Worm (Caenorhabditis elegans) whole organism, young adult: ENCODE results near the gene sru-24.

Experiments used
- C06A6.2 ChIP-seq: fragments of 200-800 bp; sonication (Bioruptor generic); conservative IDR thresholded peaks from 2 replicates; pipeline ENCODE4 v1.3.6; 2022; ENCODE audit warnings: missing genetic modification characterization, missing compliant biosample characterization
- F10E7.11 ChIP-seq: sonication (generic microtip); optimal IDR thresholded peaks from 2 replicates; lab custom pipeline; 2017; ENCODE audit warnings: mild to moderate bottlenecking, missing genetic modification characterization, moderate library complexity, missing compliant biosample characterization
- F22D6.2 ChIP-seq: sonication (generic microtip); optimal IDR thresholded peaks from 2 replicates; lab custom pipeline; 2016; ENCODE audit warnings: mild to moderate bottlenecking, missing genetic modification characterization, missing compliant biosample characterization
- F23B12.7 ChIP-seq: sonication (generic microtip); optimal IDR thresholded peaks from 2 replicates; lab custom pipeline; 2017; ENCODE audit warnings: missing genetic modification characterization, mild to moderate bottlenecking, missing compliant biosample characterization, antibody characterized with exemption, moderate library complexity; ENCODE audit not compliant: insufficient read depth
- F33H1.4 ChIP-seq: fragments of 200-800 bp; sonication (Bioruptor generic); IDR thresholded peaks from 2 replicates; pipeline ENCODE4 v1.3.6; 2022; ENCODE audit warnings: missing genetic modification reagents, missing genetic modification characterization, missing compliant biosample characterization
- F49E8.2 ChIP-seq: sonication (generic microtip); optimal IDR thresholded peaks from 3 replicates; lab custom pipeline; 2017; ENCODE audit warnings: missing genetic modification characterization, mild to moderate bottlenecking, missing compliant biosample characterization, antibody characterized with exemption, moderate library complexity; ENCODE audit not compliant: insufficient read depth
- F52B5.7 ChIP-seq: sonication (generic microtip); optimal IDR thresholded peaks from 2 replicates; lab custom pipeline; 2016; ENCODE audit warnings: mild to moderate bottlenecking, missing genetic modification characterization, missing compliant biosample characterization
- F55B11.4 ChIP-seq: sonication (generic microtip); optimal IDR thresholded peaks from 2 replicates; lab custom pipeline; 2016; ENCODE audit warnings: missing compliant biosample characterization, missing genetic modification characterization, borderline replicate concordance; ENCODE audit not compliant: insufficient read depth
- F57C9.4 ChIP-seq: sonication (generic microtip); optimal IDR thresholded peaks from 2 replicates; lab custom pipeline; 2017; ENCODE audit warnings: mild to moderate bottlenecking, missing genetic modification characterization, missing compliant biosample characterization
- T26A5.8 ChIP-seq: sonication (generic microtip); optimal IDR thresholded peaks from 2 replicates; lab custom pipeline; 2016; ENCODE audit warnings: missing genetic modification characterization, missing compliant biosample characterization
- Y53G8AR.9 ChIP-seq: fragments of 200-800 bp; sonication (Bioruptor generic); conservative IDR thresholded peaks from 2 replicates; pipeline ENCODE4 v1.3.6; 2022; ENCODE audit warnings: missing genetic modification reagents, missing genetic modification characterization, missing compliant biosample characterization
- Y56A3A.18 ChIP-seq: fragments of 200-800 bp; sonication (Bioruptor generic); IDR thresholded peaks from 2 replicates; pipeline ENCODE4 v1.3.6; 2022; ENCODE audit warnings: missing genetic modification reagents, missing genetic modification characterization, missing compliant biosample characterization
- Y79H2A.3 ChIP-seq: fragments of 200-800 bp; sonication (Bioruptor generic); conservative IDR thresholded peaks from 2 replicates; pipeline ENCODE4 v1.3.6; 2022; ENCODE audit warnings: missing genetic modification reagents, missing genetic modification characterization, missing compliant biosample characterization
- aptf-3 ChIP-seq: fragments of 200-800 bp; sonication (Bioruptor generic); IDR thresholded peaks from 2 replicates; pipeline ENCODE4 v1.3.6; 2022; ENCODE audit warnings: missing genetic modification characterization, missing compliant biosample characterization
- athp-1 ChIP-seq: sonication (generic microtip); optimal IDR thresholded peaks from 2 replicates; lab custom pipeline; 2017; ENCODE audit warnings: mild to moderate bottlenecking, missing genetic modification characterization, missing compliant biosample characterization
- bed-1 ChIP-seq: fragments of 200-800 bp; sonication (Bioruptor generic); IDR thresholded peaks from 2 replicates; pipeline ENCODE4 v1.3.6; 2022; ENCODE audit warnings: missing genetic modification reagents, missing genetic modification characterization, missing compliant biosample characterization
- ccch-3 ChIP-seq: fragments of 200-800 bp; sonication (Bioruptor generic); optimal IDR thresholded peaks from 2 replicates; lab custom pipeline; 2018; ENCODE audit warnings: mild to moderate bottlenecking, missing genetic modification characterization, missing compliant biosample characterization
- cebp-1 ChIP-seq, 2 experiments: fragments of 200-800 bp in 1 of 2; sonication (Bioruptor generic) in 1 of 2; sonication (generic microtip) in 1 of 2; IDR thresholded peaks in 1 of 2; optimal IDR thresholded peaks in 1 of 2; 2 replicates each; pipeline versions ENCODE4 v1.3.6 to Lab custom; 2017 to 2022; ENCODE audit warnings: missing compliant biosample characterization in 2 of 2, missing genetic modification characterization in 2 of 2, mild to moderate bottlenecking in 1 of 2, missing genetic modification reagents in 1 of 2, moderate library complexity in 1 of 2
- egl-44 ChIP-seq: fragments of 200-800 bp; sonication (Bioruptor generic); IDR thresholded peaks from 2 replicates; pipeline ENCODE4 v1.3.6; 2022; ENCODE audit warnings: missing genetic modification reagents, missing genetic modification characterization, missing compliant biosample characterization
- fkh-3 ChIP-seq: sonication (generic microtip); optimal IDR thresholded peaks from 2 replicates; lab custom pipeline; 2016; ENCODE audit warnings: mild to moderate bottlenecking, missing genetic modification characterization, missing compliant biosample characterization
- hlh-12 ChIP-seq: sonication (generic microtip); optimal IDR thresholded peaks from 2 replicates; lab custom pipeline; 2016; ENCODE audit warnings: missing genetic modification characterization, missing compliant biosample characterization
- hmg-1.2 ChIP-seq: fragments of 200-800 bp; sonication (Bioruptor generic); IDR thresholded peaks from 2 replicates; pipeline ENCODE4 v1.3.6; 2022; ENCODE audit warnings: missing genetic modification reagents, missing genetic modification characterization, missing compliant biosample characterization
- lin-26 ChIP-seq: fragments of 200-800 bp; sonication (Bioruptor generic); IDR thresholded peaks from 2 replicates; pipeline ENCODE4 v1.3.6; 2022; ENCODE audit warnings: missing genetic modification reagents, missing genetic modification characterization, missing compliant biosample characterization
- lsl-1 ChIP-seq: fragments of 200-800 bp; sonication (Bioruptor generic); optimal IDR thresholded peaks from 2 replicates; lab custom pipeline; 2018; ENCODE audit warnings: mild to moderate bottlenecking, missing genetic modification characterization, moderate library complexity, missing compliant biosample characterization
- lsy-27 ChIP-seq: sonication (generic microtip); optimal IDR thresholded peaks from 2 replicates; lab custom pipeline; 2017; ENCODE audit warnings: missing genetic modification characterization, mild to moderate bottlenecking, missing compliant biosample characterization, antibody characterized with exemption, missing genotype, borderline replicate concordance; ENCODE audit not compliant: insufficient read depth
- madf-6 ChIP-seq: fragments of 200-800 bp; sonication (Bioruptor generic); IDR thresholded peaks from 2 replicates; pipeline ENCODE4 v1.3.6; 2022; ENCODE audit warnings: missing genetic modification reagents, missing genetic modification characterization, missing compliant biosample characterization
- nfya-2 ChIP-seq: fragments of 200-800 bp; sonication (Bioruptor generic); IDR thresholded peaks from 2 replicates; pipeline ENCODE4 v1.3.6; 2022; ENCODE audit warnings: missing genetic modification reagents, missing genetic modification characterization, missing compliant biosample characterization
- sdz-38 ChIP-seq: sonication (generic microtip); optimal IDR thresholded peaks from 2 replicates; lab custom pipeline; 2016; ENCODE audit warnings: missing genotype, missing genetic modification characterization, missing compliant biosample characterization
- snpc-3.4 ChIP-seq: sonication (generic microtip); optimal IDR thresholded peaks from 2 replicates; lab custom pipeline; 2017; ENCODE audit warnings: missing genetic modification characterization, mild to moderate bottlenecking, missing compliant biosample characterization, antibody characterized with exemption, moderate library complexity, missing genotype, missing genetic modification reagents
- somi-1 ChIP-seq: fragments of 200-800 bp; sonication (Bioruptor generic); optimal IDR thresholded peaks from 2 replicates; lab custom pipeline; 2018; ENCODE audit warnings: mild to moderate bottlenecking, missing genetic modification characterization, missing compliant biosample characterization
- tbp1 ChIP-seq: fragments of 200-800 bp; sonication (Bioruptor generic); optimal IDR thresholded peaks from 2 replicates; lab custom pipeline; 2018; ENCODE audit warnings: mild to moderate bottlenecking, missing genetic modification characterization, missing compliant biosample characterization
- unc-62 ChIP-seq: fragments of 150-350 bp; optimal IDR thresholded peaks from 2 replicates; lab custom pipeline; 2014; ENCODE audit warnings: missing biosample characterization, missing genetic modification reagents, missing genetic modification characterization
- ztf-25 ChIP-seq: fragments of 200-800 bp; sonication (Bioruptor generic); IDR thresholded peaks from 2 replicates; pipeline ENCODE4 v1.3.6; 2022; ENCODE audit warnings: missing genetic modification reagents, missing genetic modification characterization, missing compliant biosample characterization

sru-24 gene

ce11 chrV:695914-696313, 24.7 kb upstream of the sru-24 start, which contains the start of gene srj-52:
srj-52 (minus strand) TSS chrV:696014.
- TF ChIP-seq snpc-3.4 (tag; lab: Kevin White, UChicago) (no peak), F10E7.11 (no peak), F49E8.2 (tag; lab: Kevin White, UChicago) (no peak), athp-1 (tag; lab: Kevin White, UChicago) (no peak), C06A6.2 (GFP tag; lab: Robert Waterston, UW) (no peak), unc-62 (no peak), egl-44 (GFP tag; lab: Robert Waterston, UW) (no peak), F33H1.4 (GFP tag; lab: Robert Waterston, UW) (no peak), sdz-38 (tag; lab: Kevin White, UChicago) (no peak)

- TF ChIP-seq tbp1 (GFP tag; lab: Kevin White, UChicago) (no peak), F52B5.7 (tag; lab: Kevin White, UChicago) (no peak), T26A5.8 (tag; lab: Kevin White, UChicago) (no peak), nfya-2 (no peak), lsl-1 (GFP tag; lab: Kevin White, UChicago) (no peak), F22D6.2 (tag; lab: Kevin White, UChicago) (no peak), F57C9.4 (no peak), ccch-3 (GFP tag; lab: Kevin White, UChicago) (no peak), sdz-38 (tag; lab: Kevin White, UChicago) (no peak), F23B12.7 (tag; lab: Kevin White, UChicago) (no peak), fkh-3 (tag; lab: Kevin White, UChicago) (no peak), cebp-1 (GFP tag; IDR thresholded peaks at IDR 0.05; lab: Robert Waterston, UW) (no peak), cebp-1 (tag; optimal IDR thresholded peaks at IDR 0.05; lab: Kevin White, UChicago) (no peak), hmg-1.2 (GFP tag; lab: Robert Waterston, UW) (no peak), F55B11.4 (tag; lab: Kevin White, UChicago) (no peak), bed-1 (GFP tag; lab: Robert Waterston, UW) (no peak), Y53G8AR.9 (GFP tag; lab: Robert Waterston, UW) (no peak), lin-26 (GFP tag; lab: Robert Waterston, UW) (no peak), aptf-3 (GFP tag; lab: Robert Waterston, UW) (no peak), lsy-27 (no peak)
Measured at ce11 chrV:694625-695024, 23.4 kb upstream of the sru-24 start, which contains the start of gene srj-53. srj-53 (minus strand) TSS chrV:694725.

DNA sequence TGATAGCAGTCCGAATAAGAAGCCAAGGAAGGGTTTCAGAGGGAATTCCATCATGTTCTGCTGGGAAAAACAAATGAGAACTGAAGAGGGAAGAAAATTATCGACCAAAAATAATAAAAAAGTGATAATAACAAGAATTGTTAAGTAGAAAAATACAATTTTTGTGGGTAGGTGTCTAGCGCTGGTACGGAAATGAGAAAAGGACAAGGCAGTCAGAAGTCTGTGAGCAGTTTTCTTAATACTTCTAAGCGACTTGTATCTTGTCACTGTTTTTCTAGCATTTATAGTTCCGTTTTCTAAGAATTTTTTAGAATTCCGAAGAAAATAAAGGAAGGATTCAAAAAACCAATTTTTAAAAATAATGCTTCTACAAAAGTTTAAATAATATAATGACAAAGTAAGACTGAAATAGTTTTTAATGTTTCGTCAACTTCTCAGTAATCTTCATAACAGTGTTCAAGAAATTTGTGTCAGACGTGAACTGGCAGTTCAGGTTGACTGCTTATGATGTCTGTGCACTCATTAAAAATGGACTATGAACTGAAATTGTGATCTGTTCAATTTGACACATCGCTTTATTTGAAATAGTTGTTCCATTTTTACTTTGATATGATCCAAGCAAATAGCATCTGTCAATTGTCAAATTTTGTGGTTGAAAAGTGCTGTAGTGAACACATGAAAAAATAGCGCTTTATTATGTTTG, 21.6 kb upstream of the sru-24 start, which contains the start of gene srx-4:
Gene srx-4, minus strand, starts transcription at position 51 of the 703 bp plus-strand sequence.
- TF ChIP-seq madf-6 (no peak), Y79H2A.3 (GFP tag; lab: Robert Waterston, UW) (no peak), Y56A3A.18 (no peak), ztf-25 (GFP tag; lab: Robert Waterston, UW) (no peak), hlh-12 (tag; lab: Kevin White, UChicago) (no peak), somi-1 (GFP tag; lab: Kevin White, UChicago) (no peak), F49E8.2 (tag; lab: Kevin White, UChicago) (no peak)
